Fruit fly (Drosophila melanogaster): Measurements from ENCODE around the gene Tmtc1.

Tmtc1 gene

DNA sequence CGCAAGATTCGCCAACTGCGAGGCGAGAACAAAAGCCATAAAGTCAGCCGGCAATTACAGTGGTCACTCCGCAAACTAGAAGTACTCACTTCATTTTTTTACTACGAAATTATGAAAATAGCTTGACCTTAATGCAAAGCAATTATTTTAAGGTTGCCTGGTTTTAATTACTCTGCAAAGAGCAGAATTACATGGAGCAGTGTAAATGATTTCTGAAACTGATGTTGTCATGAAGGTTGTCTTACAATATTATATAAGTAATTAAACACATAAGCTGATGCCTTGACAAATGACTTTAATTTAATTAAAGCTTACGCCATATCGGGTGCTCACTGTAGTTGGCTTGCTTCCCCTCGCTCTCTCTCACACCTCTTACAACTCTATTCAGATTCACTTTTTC lies 56.7 kb downstream of the Tmtc1 start (continued):
- TF ChIP-seq Myb (GFP tag; optimal IDR thresholded peaks at IDR 0.05) (peak; percentile 34), CG14014 (GFP tag; IDR thresholded peaks at IDR 0.05) (peak; percentile 35; the same call in 1 of the 2 replicates), gro (GFP tag; optimal IDR thresholded peaks at IDR 0.05) (peak; percentile 64), dpn (GFP tag; optimal IDR thresholded peaks at IDR 0.05) (peak; percentile 43 to 57), slbo (GFP tag; IDR thresholded peaks at IDR 0.05) (peak; percentile 70), CG10147 (GFP tag; optimal IDR thresholded peaks at IDR 0.05) (peak; percentile 56), Atf-2 (GFP tag; optimal IDR thresholded peaks at IDR 0.05) (peak; percentile 19), CG17328 (GFP tag; IDR thresholded peaks at IDR 0.05) (peak; percentile 17; the same call in 1 of the 2 replicates), CG4820 (GFP tag; optimal IDR thresholded peaks at IDR 0.05) (peak; percentile 30), gcm2 (GFP tag; optimal IDR thresholded peaks at IDR 0.05) (peak; percentile 2), ro (GFP tag; IDR thresholded peaks at IDR 0.05) (no peak), Hr3 (GFP tag; optimal IDR thresholded peaks at IDR 0.05) (peak; percentile 3), Dek (tag; optimal IDR thresholded peaks at IDR 0.05) (peak; percentile 12), CG14710 (tag; optimal IDR thresholded peaks at IDR 0.05) (no peak), hkb (optimal IDR thresholded peaks at IDR 0.05) (no peak), hkb (GFP tag; IDR thresholded peaks at IDR 0.05) (peak; percentile 31; the same call in 1 of the 2 replicates), Awh (GFP tag; IDR thresholded peaks at IDR 0.05) (no peak), pum (GFP tag; optimal IDR thresholded peaks at IDR 0.05) (no peak), CrebB (tag; optimal IDR thresholded peaks at IDR 0.05) (no peak), ham (GFP tag; IDR thresholded peaks at IDR 0.05) (no peak), CG31224 (GFP tag; IDR thresholded peaks at IDR 0.05) (peak; percentile 21; the same call in 1 of the 2 replicates), CG42726 (GFP tag; IDR thresholded peaks at IDR 0.05; ENCODE audit: partially characterized antibody) (no peak), NfI (GFP tag; optimal IDR thresholded peaks at IDR 0.05) (peak; percentile 49), cato (GFP tag; optimal IDR thresholded peaks at IDR 0.05; ENCODE audit: borderline replicate concordance) (no peak), HLH54F (GFP tag; optimal IDR thresholded peaks at IDR 0.05) (peak; percentile 49), CG7556 (GFP tag; optimal IDR thresholded peaks at IDR 0.05) (peak; percentile 42), CG1233 (GFP tag; optimal IDR thresholded peaks at IDR 0.05) (peak; percentile 21), grn (GFP tag; optimal IDR thresholded peaks at IDR 0.05) (no peak), CG10267 (tag; optimal IDR thresholded peaks at IDR 0.05) (peak; percentile 1), Drgx (GFP tag; IDR thresholded peaks at IDR 0.05) (peak; percentile 73), CG10209 (GFP tag; optimal IDR thresholded peaks at IDR 0.05) (peak; percentile 50), Kr (GFP tag; optimal IDR thresholded peaks at IDR 0.05) (no peak), hth (optimal IDR thresholded peaks at IDR 0.05) (no peak), zfh2 (GFP tag; optimal IDR thresholded peaks at IDR 0.05) (peak; percentile 74), kni (GFP tag; optimal IDR thresholded peaks at IDR 0.05) (no peak), Ravus (GFP tag; IDR thresholded peaks at IDR 0.05) (no peak), HLH3B (GFP tag; IDR thresholded peaks at IDR 0.05) (no peak), Poxn (GFP tag; IDR thresholded peaks at IDR 0.05) (0 out of 2 replicates have a peak, but pooled peaks have one; percentile 11), CG15269 (tag; optimal IDR thresholded peaks at IDR 0.05) (peak; percentile 44), zfh1 (GFP tag; IDR thresholded peaks at IDR 0.05) (peak; percentile 40; the same call in 1 of the 3 replicates), caup (GFP tag; optimal IDR thresholded peaks at IDR 0.05; ENCODE audit: severe bottlenecking) (peak; percentile 4), CG11723 (GFP tag; optimal IDR thresholded peaks at IDR 0.05) (peak; percentile 16), dm (GFP tag; optimal IDR thresholded peaks at IDR 0.05) (no peak), Dp (GFP tag; optimal IDR thresholded peaks at IDR 0.05) (no peak), CG18619 (GFP tag; optimal IDR thresholded peaks at IDR 0.05) (peak; percentile 31), NK7.1 (GFP tag; optimal IDR thresholded peaks at IDR 0.05) (peak; percentile 12), CG9817 (tag; optimal IDR thresholded peaks at IDR 0.05) (peak; percentile 57), kah (GFP tag; optimal IDR thresholded peaks at IDR 0.05) (no peak), Sry-β (GFP tag; optimal IDR thresholded peaks at IDR 0.05) (no peak), schlank (tag; optimal IDR thresholded peaks at IDR 0.05) (peak; percentile 29), tin (GFP tag; optimal IDR thresholded peaks at IDR 0.05) (peak; percentile 28), bab2 (GFP tag; optimal IDR thresholded peaks at IDR 0.05) (peak; percentile 12)
